Worm (Caenorhabditis elegans): ENCODE data around the gene Y66H1A.8.
A peak's percentile ranks its signal among the peaks of the same experiment; 100 is the strongest.

Y66H1A.8 gene

DNA sequence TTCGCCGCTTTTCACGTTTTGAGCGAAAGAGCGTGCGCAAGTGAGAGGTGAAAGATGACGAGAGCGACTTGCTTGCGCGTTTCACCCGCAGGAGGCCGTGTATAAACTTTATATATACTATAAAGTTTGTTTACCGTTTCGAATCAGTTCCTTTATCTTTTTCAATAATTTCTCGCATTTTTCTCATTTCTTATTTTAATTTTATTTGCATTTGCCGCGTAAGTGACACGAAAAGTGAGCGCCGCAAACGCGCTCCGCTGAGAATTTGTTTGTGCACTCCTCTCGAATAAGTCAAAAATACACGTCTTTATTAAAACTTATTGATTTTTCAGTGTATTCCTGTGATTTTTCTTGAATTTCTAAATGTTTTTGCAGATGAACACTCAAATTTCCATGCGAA lies 11.1 kb downstream of the Y66H1A.8 start, which contains the start of gene mrpl-55 (continued):
- TF ChIP-seq lsy-2 (tag; optimal IDR thresholded peaks at IDR 0.05) (peak; percentile 66 to 93), pha-4 (GFP tag; IDR thresholded peaks at IDR 0.05) (no peak), pha-4 (tag; optimal IDR thresholded peaks at IDR 0.05) (peak; percentile 24), daf-16 (GFP tag; optimal IDR thresholded peaks at IDR 0.05) (no peak), daf-16 (tag; optimal IDR thresholded peaks at IDR 0.05) (peak; percentile 43), mep-1 (tag; optimal IDR thresholded peaks at IDR 0.05) (peak; percentile 88), hlh-11 (tag; optimal IDR thresholded peaks at IDR 0.05) (peak; percentile 62), madf-5 (GFP tag; IDR thresholded peaks at IDR 0.05) (no peak), set-16 (GFP tag; IDR thresholded peaks at IDR 0.05) (no peak), tag-97 (GFP tag; IDR thresholded peaks at IDR 0.05) (no peak), unc-62 (GFP tag; optimal IDR thresholded peaks at IDR 0.05 in 1 of 2) (no peak), unc-62 (tag; optimal IDR thresholded peaks at IDR 0.05) (no peak), dmd-6 (GFP tag; IDR thresholded peaks at IDR 0.05) (peak; percentile 46), F10B5.3 (tag; optimal IDR thresholded peaks at IDR 0.05) (no peak), snpc-1.2 (GFP tag; IDR thresholded peaks at IDR 0.05) (0 out of 2 replicates have a peak, but pooled peaks have one; percentile 32), ceh-20 (GFP tag; IDR thresholded peaks at IDR 0.05) (0 out of 2 replicates have a peak, but pooled peaks have one; percentile 60), aha-1 (tag) (peak; percentile 99), ceh-62 (tag; optimal IDR thresholded peaks at IDR 0.05) (no peak), duxl-1 (tag; optimal IDR thresholded peaks at IDR 0.05; ENCODE audit: poor library complexity) (peak; percentile 52), dve-1 (tag; optimal IDR thresholded peaks at IDR 0.05; ENCODE audit: insufficient read depth) (peak; percentile 83)

DNA sequence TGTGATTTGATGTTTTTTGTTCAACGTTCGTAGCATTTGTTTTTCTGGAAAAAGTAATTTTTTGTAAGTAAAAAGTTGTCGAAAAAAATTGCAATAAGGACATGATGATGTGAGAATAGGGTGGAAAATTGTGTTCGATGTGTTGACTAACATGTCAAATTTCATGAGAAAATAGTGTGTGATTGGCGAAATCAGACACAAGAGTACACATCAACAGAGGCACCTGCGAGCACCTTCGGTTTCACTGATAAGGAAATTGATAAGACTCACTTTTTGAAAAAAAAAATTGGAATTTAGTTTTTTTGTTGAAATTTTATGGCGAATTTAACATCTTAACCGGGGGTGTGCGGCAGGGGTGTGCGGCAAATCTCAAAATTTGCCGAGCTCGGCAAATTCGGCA lies 14.2 kb downstream of the Y66H1A.8 start, which contains the start of gene hum-8:
TSS of gene hum-8 (minus strand) at position 46 of the 400 bp plus-strand sequence.
- TF ChIP-seq daf-16 (GFP tag; optimal IDR thresholded peaks at IDR 0.05) (no peak), daf-16 (tag; optimal IDR thresholded peaks at IDR 0.05) (peak; percentile 91), ceh-20 (GFP tag; IDR thresholded peaks at IDR 0.05) (no peak), aha-1 (tag) (peak; percentile 75), dmd-8 (GFP tag; IDR thresholded peaks at IDR 0.05) (no peak), daf-19 (GFP tag; conservative IDR thresholded peaks at IDR 0.05) (no peak), D1046.2 (GFP tag; IDR thresholded peaks at IDR 0.05) (no peak), jun-1 (tag; optimal IDR thresholded peaks at IDR 0.05) (no peak), Y48G9A.11 (GFP tag; IDR thresholded peaks at IDR 0.05) (no peak), hlh-30 (tag; optimal IDR thresholded peaks at IDR 0.05; ENCODE audit: insufficient read depth) (peak; percentile 31), lin-1 (GFP tag; IDR thresholded peaks at IDR 0.05) (no peak), dve-1 (tag; optimal IDR thresholded peaks at IDR 0.05; ENCODE audit: insufficient read depth) (peak; percentile 56), dmd-6 (GFP tag; IDR thresholded peaks at IDR 0.05) (peak; percentile 82), hlh-11 (tag; optimal IDR thresholded peaks at IDR 0.05) (peak; percentile 66), sdz-12 (GFP tag; optimal IDR thresholded peaks at IDR 0.05) (no peak), ZK546.5 (tag; optimal IDR thresholded peaks at IDR 0.05) (no peak), snpc-4 (tag; optimal IDR thresholded peaks at IDR 0.05) (no peak), lin-39 (tag; optimal IDR thresholded peaks at IDR 0.05) (no peak), rbr-2 (tag; optimal IDR thresholded peaks at IDR 0.05) (no peak), nhr-41 (GFP tag; IDR thresholded peaks at IDR 0.05) (no peak), F49E8.2 (tag; optimal IDR thresholded peaks at IDR 0.05; ENCODE audit: borderline replicate concordance) (no peak), lin-15B (tag; optimal IDR thresholded peaks at IDR 0.05) (no peak), nhr-28 (tag; optimal IDR thresholded peaks at IDR 0.05) (peak; percentile 85), nhr-10 (tag; optimal IDR thresholded peaks at IDR 0.05) (no peak), pqm-1 (tag; optimal IDR thresholded peaks at IDR 0.05) (peak; percentile 89)

DNA sequence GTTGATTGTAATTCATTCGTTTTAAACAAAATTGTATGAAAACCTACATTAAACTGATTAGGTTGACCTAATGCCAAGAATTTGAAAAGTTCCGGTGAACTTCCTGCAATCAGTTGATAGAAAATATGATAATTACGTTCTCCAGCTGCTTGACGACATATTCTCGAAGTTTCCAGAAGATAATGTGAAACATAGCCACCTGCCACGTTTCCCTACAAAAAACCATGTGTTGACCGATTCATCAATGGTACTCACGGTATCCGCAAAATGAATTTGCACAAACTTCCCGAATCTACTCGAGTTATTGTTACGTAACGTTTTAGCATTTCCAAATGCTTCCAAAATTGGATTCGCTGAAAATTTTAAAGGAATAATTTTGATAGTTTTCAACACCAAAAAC lies 16.3 kb downstream of the Y66H1A.8 start:
- TF ChIP-seq aha-1 (tag) (peak; percentile 91), zag-1 (tag; optimal IDR thresholded peaks at IDR 0.05) (no peak), zfp-3 (GFP tag; conservative IDR thresholded peaks at IDR 0.05) (no peak), hlh-11 (tag; optimal IDR thresholded peaks at IDR 0.05) (no peak), ceh-82 (tag; optimal IDR thresholded peaks at IDR 0.05) (no peak), cey-2 (tag; optimal IDR thresholded peaks at IDR 0.05; ENCODE audit: borderline replicate concordance, insufficient read depth) (no peak), attf-4 (tag; optimal IDR thresholded peaks at IDR 0.05) (no peak)
